Worm (Caenorhabditis elegans) whole organism, L4 larva: Measurements from ENCODE around the gene C17C3.1.

Source experiments
- F10B5.3 ChIP-seq: sonication (generic microtip); optimal IDR thresholded peaks from 2 replicates; lab custom pipeline; 2016; ENCODE audit warnings: mild to moderate bottlenecking, missing genetic modification characterization, missing compliant biosample characterization
- F44E2.7 ChIP-seq: fragments of 200-800 bp; sonication (Bioruptor generic); IDR thresholded peaks from 2 replicates; pipeline ENCODE4 v2.1.2; 2022; ENCODE audit warnings: missing genetic modification characterization, missing compliant biosample characterization
- R02D3.7 ChIP-seq: fragments of 150-350 bp; sonication (generic microtip); optimal IDR thresholded peaks from 3 replicates; lab custom pipeline; 2014; ENCODE audit warnings: missing biosample characterization, missing genetic modification characterization
- Y5F2A.4 ChIP-seq: fragments of 200-800 bp; sonication (Bioruptor generic); optimal IDR thresholded peaks from 2 replicates; lab custom pipeline; 2018; ENCODE audit warnings: mild to moderate bottlenecking, missing genetic modification characterization, missing compliant biosample characterization
- aha-1 ChIP-seq: fragments of 150-350 bp; peaks from one replicate; lab custom pipeline; 2014; ENCODE audit warnings: missing biosample characterization, missing genetic modification characterization
- ceh-28 ChIP-seq: fragments of 150-350 bp; optimal IDR thresholded peaks from 2 replicates; lab custom pipeline; 2014; ENCODE audit warnings: missing biosample characterization, missing genetic modification reagents, missing genetic modification characterization
- ceh-62 ChIP-seq: sonication (generic microtip); optimal IDR thresholded peaks from 2 replicates; lab custom pipeline; 2017; ENCODE audit warnings: missing biosample characterization, missing genetic modification characterization
- ceh-82 ChIP-seq: sonication (generic microtip); optimal IDR thresholded peaks from 2 replicates; lab custom pipeline; 2017; ENCODE audit warnings: missing biosample characterization, missing genetic modification characterization
- daf-16 ChIP-seq, 3 experiments: sonication (generic microtip); optimal IDR thresholded peaks; 2 replicates each; lab custom pipeline; 2016 to 2017; ENCODE audit warnings: missing genetic modification characterization in 3 of 3, missing genetic modification reagents in 3 of 3, mild to moderate bottlenecking in 2 of 3, missing compliant biosample characterization in 2 of 3, missing biosample characterization in 1 of 3, moderate library complexity in 1 of 3
- daf-19 ChIP-seq: fragments of 200-800 bp; sonication (Bioruptor generic); conservative IDR thresholded peaks from 2 replicates; pipeline ENCODE4 v1.3.6; 2022; ENCODE audit warnings: missing genetic modification characterization, missing compliant biosample characterization
- dmd-6 ChIP-seq: fragments of 200-800 bp; sonication (Bioruptor generic); IDR thresholded peaks from 2 replicates; pipeline ENCODE4 v1.3.6; 2022; ENCODE audit warnings: missing genetic modification reagents, missing genetic modification characterization, missing compliant biosample characterization
- dmd-8 ChIP-seq: fragments of 200-800 bp; sonication (Bioruptor generic); IDR thresholded peaks from 2 replicates; pipeline ENCODE4 v1.3.6; 2022; ENCODE audit warnings: missing genetic modification characterization, missing compliant biosample characterization
- duxl-1 ChIP-seq: sonication (generic microtip); optimal IDR thresholded peaks from 2 replicates; lab custom pipeline; 2016; ENCODE audit warnings: mild to moderate bottlenecking, missing genetic modification characterization, moderate library complexity, missing compliant biosample characterization; ENCODE audit not compliant: poor library complexity
- dve-1 ChIP-seq: sonication (generic microtip); optimal IDR thresholded peaks from 2 replicates; lab custom pipeline; 2017; ENCODE audit warnings: antibody characterized with exemption, mild to moderate bottlenecking, missing genetic modification characterization, missing compliant biosample characterization; ENCODE audit not compliant: insufficient read depth
- hlh-11 ChIP-seq: fragments of 200-800 bp; sonication (Bioruptor generic); optimal IDR thresholded peaks from 2 replicates; lab custom pipeline; 2018; ENCODE audit warnings: mild to moderate bottlenecking, missing genetic modification characterization, missing compliant biosample characterization
- hlh-30 ChIP-seq: sonication (generic microtip); optimal IDR thresholded peaks from 2 replicates; lab custom pipeline; 2017; ENCODE audit warnings: antibody characterized with exemption, mild to moderate bottlenecking, missing genetic modification characterization, missing compliant biosample characterization; ENCODE audit not compliant: insufficient read depth
- hmg-1.1 ChIP-seq: fragments of 200-800 bp; sonication (Bioruptor generic); IDR thresholded peaks from 2 replicates; pipeline ENCODE4 v1.3.6; 2022; ENCODE audit warnings: missing genetic modification reagents, missing genetic modification characterization, missing compliant biosample characterization
- jun-1 ChIP-seq: fragments of 150-350 bp; optimal IDR thresholded peaks from 2 replicates; lab custom pipeline; 2014; ENCODE audit warnings: missing biosample characterization, missing genetic modification reagents, missing genetic modification characterization
- lin-1 ChIP-seq: fragments of 200-800 bp; sonication (Bioruptor generic); IDR thresholded peaks from 2 replicates; pipeline ENCODE4 v1.3.6; 2022; ENCODE audit warnings: missing genetic modification reagents, missing genetic modification characterization, missing compliant biosample characterization
- lin-15B ChIP-seq: fragments of 150-350 bp; sonication (generic microtip); optimal IDR thresholded peaks from 3 replicates; lab custom pipeline; 2014; ENCODE audit warnings: missing biosample characterization, missing genetic modification characterization
- lir-3 ChIP-seq: sonication (generic microtip); optimal IDR thresholded peaks from 2 replicates; lab custom pipeline; 2016; ENCODE audit warnings: mild to moderate bottlenecking, missing genetic modification characterization, missing compliant biosample characterization
- lsy-2 ChIP-seq, 2 experiments: fragments of 150-350 bp in 1 of 2; sonication (generic microtip) in 1 of 2; optimal IDR thresholded peaks; 2 replicates each; lab custom pipeline; 2014 to 2017; ENCODE audit warnings: missing biosample characterization in 2 of 2, missing genetic modification characterization in 2 of 2
- mdl-1 ChIP-seq, 2 experiments: fragments of 150-350 bp in 1 of 2; sonication (generic microtip) in 1 of 2; optimal IDR thresholded peaks; 2 replicates each; lab custom pipeline; 2014 to 2017; ENCODE audit warnings: missing biosample characterization in 2 of 2, missing genetic modification characterization in 2 of 2
- mdt-29 ChIP-seq: fragments of 200-800 bp; sonication (Bioruptor generic); IDR thresholded peaks from 2 replicates; pipeline ENCODE4 v1.3.6; 2022; ENCODE audit warnings: missing genetic modification reagents, missing genetic modification characterization, missing compliant biosample characterization
- nhr-102 ChIP-seq: sonication (generic microtip); optimal IDR thresholded peaks from 2 replicates; lab custom pipeline; 2016; ENCODE audit warnings: mild to moderate bottlenecking, missing genetic modification characterization, moderate library complexity, missing compliant biosample characterization
- nhr-28 ChIP-seq: fragments of 150-350 bp; optimal IDR thresholded peaks from 2 replicates; lab custom pipeline; 2014; ENCODE audit warnings: missing biosample characterization, missing genetic modification characterization
- nhr-76 ChIP-seq: fragments of 150-350 bp; optimal IDR thresholded peaks from 2 replicates; lab custom pipeline; 2014; ENCODE audit warnings: missing biosample characterization, missing genetic modification characterization
- nhr-77 ChIP-seq: fragments of 150-350 bp; optimal IDR thresholded peaks from 2 replicates; lab custom pipeline; 2014; ENCODE audit warnings: missing biosample characterization, missing genetic modification characterization
- pqm-1 ChIP-seq: sonication (generic microtip); optimal IDR thresholded peaks from 2 replicates; lab custom pipeline; 2017; ENCODE audit warnings: missing biosample characterization, missing genetic modification characterization
- set-16 ChIP-seq: fragments of 200-800 bp; sonication (Bioruptor generic); IDR thresholded peaks from 2 replicates; pipeline ENCODE4 v1.3.6; 2022; ENCODE audit warnings: missing genetic modification reagents, missing genetic modification characterization, missing compliant biosample characterization
- spr-3 ChIP-seq: fragments of 200-800 bp; sonication (Bioruptor generic); optimal IDR thresholded peaks from 2 replicates; lab custom pipeline; 2018; ENCODE audit warnings: mild to moderate bottlenecking, missing genetic modification characterization, missing compliant biosample characterization
- tag-97 ChIP-seq: fragments of 200-800 bp; sonication (Bioruptor generic); IDR thresholded peaks from 2 replicates; pipeline ENCODE4 v1.3.6; 2022; ENCODE audit warnings: missing genetic modification characterization, missing compliant biosample characterization
- unc-62 ChIP-seq, 3 experiments: fragments of 150-350 bp in 1 of 3; sonication (generic microtip); optimal IDR thresholded peaks in 2 of 3; peaks in 1 of 3; 1 replicate in 1 of 3; 2 replicates in 2 of 3; lab custom pipeline; 2014 to 2017; ENCODE audit warnings: missing biosample characterization in 3 of 3, missing genetic modification characterization in 3 of 3, missing genetic modification reagents in 3 of 3, missing genotype in 1 of 3
- zag-1 ChIP-seq: fragments of 150-350 bp; optimal IDR thresholded peaks from 2 replicates; lab custom pipeline; 2014; ENCODE audit warnings: missing biosample characterization, missing genetic modification characterization
- ztf-11 ChIP-seq: fragments of 150-350 bp; optimal IDR thresholded peaks from 2 replicates; lab custom pipeline; 2014; ENCODE audit warnings: missing biosample characterization, missing genetic modification characterization

Gene C17C3.1

ce11 chrII:5557134-5557533, 13.2 kb upstream of the C17C3.1 start:
- TF ChIP-seq dve-1 = peak; percentile 83
- peak; percentile 59 for TF ChIP-seq hlh-30
- TF ChIP-seq lsy-2 (tag; optimal IDR thresholded peaks at IDR 0.05; lab: Kevin White, UChicago) = no peak
- TF ChIP-seq nhr-77 (tag; lab: Kevin White, UChicago) = peak; percentile 60
- TF ChIP-seq zag-1 (tag; lab: Kevin White, UChicago) = no peak
- TF ChIP-seq daf-16 (GFP tag; optimal IDR thresholded peaks at IDR 0.05; lab: Kevin White, UChicago) = no peak
- peak; percentile 79 for TF ChIP-seq daf-16 (tag; optimal IDR thresholded peaks at IDR 0.05; lab: Kevin White, UChicago)
- no peak for TF ChIP-seq lin-15B
- peak in 1 of 2 experiments; percentile 34 for TF ChIP-seq mdl-1 (tag; optimal IDR thresholded peaks at IDR 0.05; lab: Kevin White, UChicago)
- TF ChIP-seq pqm-1 (tag; lab: Kevin White, UChicago) = peak; percentile 73
- no peak for TF ChIP-seq Y5F2A.4 (GFP tag; lab: Kevin White, UChicago)
- peak; percentile 48 for TF ChIP-seq hlh-11 (tag; lab: Kevin White, UChicago)
- peak; percentile 6 for TF ChIP-seq nhr-28 (tag; lab: Kevin White, UChicago)
- TF ChIP-seq dmd-6 (GFP tag; lab: Robert Waterston, UW) = peak; percentile 67
- no peak for TF ChIP-seq R02D3.7 (tag; lab: Kevin White, UChicago)
- TF ChIP-seq lin-1 (GFP tag; lab: Robert Waterston, UW) = 0 out of 2 replicates have a peak, but pooled peaks have one; percentile 25

ce11 chrII:5561392-5561791, 9.0 kb upstream of the C17C3.1 start, which contains the start of gene C17C3.3:
TSS of gene C17C3.3 (plus strand) at chrII:5561737.
- peak; percentile 28 for TF ChIP-seq nhr-28 (tag; lab: Kevin White, UChicago)
- TF ChIP-seq duxl-1 (tag; lab: Kevin White, UChicago) = no peak
- TF ChIP-seq hlh-11 (tag; lab: Kevin White, UChicago) = peak; percentile 24
- no peak for TF ChIP-seq aha-1 (tag; lab: Kevin White, UChicago)
- TF ChIP-seq hlh-30 = no peak
- no peak for TF ChIP-seq dmd-8 (GFP tag; lab: Robert Waterston, UW)
- no peak for TF ChIP-seq daf-16 (GFP tag; optimal IDR thresholded peaks at IDR 0.05; lab: Kevin White, UChicago)
- peak; percentile 97 for TF ChIP-seq daf-16 (tag; optimal IDR thresholded peaks at IDR 0.05; lab: Kevin White, UChicago)
- peak; percentile 5 for TF ChIP-seq nhr-77 (tag; lab: Kevin White, UChicago)
- TF ChIP-seq F10B5.3 (tag; lab: Kevin White, UChicago) = no peak
- TF ChIP-seq tag-97 (GFP tag; lab: Robert Waterston, UW) = no peak
- TF ChIP-seq nhr-76 (tag; lab: Kevin White, UChicago) = no peak
- TF ChIP-seq ceh-62 (tag; lab: Kevin White, UChicago) = no peak
- TF ChIP-seq F44E2.7 (GFP tag; lab: Robert Waterston, UW) = no peak
- no peak for TF ChIP-seq mdt-29 (GFP tag; lab: Robert Waterston, UW)
- TF ChIP-seq nhr-102 (tag; lab: Kevin White, UChicago) = no peak
- TF ChIP-seq ztf-11 (tag; lab: Kevin White, UChicago) = no peak
- TF ChIP-seq jun-1 = no peak
- peak; percentile 58 for TF ChIP-seq pqm-1 (tag; lab: Kevin White, UChicago)
- no peak for TF ChIP-seq daf-19 (GFP tag; lab: Robert Waterston, UW)
- peak; percentile 72 for TF ChIP-seq dve-1

DNA sequence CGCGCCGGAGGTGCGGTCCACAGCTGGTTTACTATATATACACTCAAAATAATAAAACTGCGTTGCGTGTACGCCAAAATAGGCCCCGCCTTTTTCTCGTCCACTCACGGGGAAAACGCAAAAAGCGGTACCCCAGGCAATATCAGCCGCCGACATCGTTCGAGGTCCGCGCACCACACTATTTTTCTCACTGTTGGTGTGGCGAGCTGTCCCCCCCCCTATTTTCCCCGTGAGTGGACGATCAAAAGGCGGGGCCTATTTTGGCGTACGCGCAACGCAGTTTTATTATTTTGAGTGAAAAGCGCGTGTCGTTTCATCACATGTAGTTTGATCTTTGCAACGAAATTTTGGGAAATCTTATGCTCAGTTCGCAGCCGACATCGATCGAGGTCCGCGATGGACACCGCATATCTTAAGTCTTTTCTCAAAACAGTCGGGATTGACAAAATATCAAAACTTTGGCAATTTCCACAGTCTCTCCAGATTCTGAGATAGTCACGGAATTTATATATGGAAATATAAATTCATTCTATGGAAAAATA, 5.2 kb upstream of the C17C3.1 start:
- TF ChIP-seq lir-3 (tag; lab: Kevin White, UChicago) (no peak), unc-62 (GFP tag; optimal IDR thresholded peaks at IDR 0.05 in 1 of 2; lab: Kevin White, UChicago) (no peak), unc-62 (tag; optimal IDR thresholded peaks at IDR 0.05; lab: Kevin White, UChicago) (no peak), ceh-28 (no peak), spr-3 (GFP tag; lab: Kevin White, UChicago) (no peak), lin-1 (GFP tag; lab: Robert Waterston, UW) (no peak), ceh-82 (tag; lab: Kevin White, UChicago) (no peak), set-16 (no peak; the same call in 1 of the 2 replicates), hmg-1.1 (GFP tag; lab: Robert Waterston, UW) (no peak), tag-97 (GFP tag; lab: Robert Waterston, UW) (no peak)
